Worm (Caenorhabditis elegans): ENCODE measurements around the gene lro-1.
A peak's percentile ranks its signal among the peaks of the same experiment; 100 is the strongest.

lro-1 gene

ce11 chrX:6289038-6289437 is 17.1 kb downstream of the lro-1 start:
- TF ChIP-seq ceh-18 (tag; optimal IDR thresholded peaks at IDR 0.05) = no peak
- TF ChIP-seq ref-2 (tag; optimal IDR thresholded peaks at IDR 0.05) = no peak
- TF ChIP-seq ceh-19 (GFP tag; optimal IDR thresholded peaks at IDR 0.05) = no peak
- no peak for TF ChIP-seq ahr-1 (tag; optimal IDR thresholded peaks at IDR 0.05)
- no peak for TF ChIP-seq nfya-1 (tag; optimal IDR thresholded peaks at IDR 0.05)

ce11 chrX:6291632-6292031 is 19.7 kb downstream of the lro-1 start, which contains the start of gene lev-9:
Gene lev-9 (minus strand): TSS chrX:6291732.
- TF ChIP-seq unc-3 (GFP tag; conservative IDR thresholded peaks at IDR 0.05) (no peak), unc-3 (tag; optimal IDR thresholded peaks at IDR 0.05) (no peak), pat-9 (tag; optimal IDR thresholded peaks at IDR 0.05) (no peak), T23F11.4 (GFP tag; optimal IDR thresholded peaks at IDR 0.05) (no peak), unc-86 (tag; optimal IDR thresholded peaks at IDR 0.05) (no peak), sdc-2 (tag; optimal IDR thresholded peaks at IDR 0.05) (no peak), zip-5 (tag; optimal IDR thresholded peaks at IDR 0.05) (no peak), ceh-30 (tag; optimal IDR thresholded peaks at IDR 0.05) (no peak), ref-2 (tag; optimal IDR thresholded peaks at IDR 0.05) (no peak), pag-3 (tag; optimal IDR thresholded peaks at IDR 0.05; ENCODE audit: borderline replicate concordance) (no peak), K09A11.1 (tag; optimal IDR thresholded peaks at IDR 0.05; ENCODE audit: insufficient read depth) (no peak)

DNA sequence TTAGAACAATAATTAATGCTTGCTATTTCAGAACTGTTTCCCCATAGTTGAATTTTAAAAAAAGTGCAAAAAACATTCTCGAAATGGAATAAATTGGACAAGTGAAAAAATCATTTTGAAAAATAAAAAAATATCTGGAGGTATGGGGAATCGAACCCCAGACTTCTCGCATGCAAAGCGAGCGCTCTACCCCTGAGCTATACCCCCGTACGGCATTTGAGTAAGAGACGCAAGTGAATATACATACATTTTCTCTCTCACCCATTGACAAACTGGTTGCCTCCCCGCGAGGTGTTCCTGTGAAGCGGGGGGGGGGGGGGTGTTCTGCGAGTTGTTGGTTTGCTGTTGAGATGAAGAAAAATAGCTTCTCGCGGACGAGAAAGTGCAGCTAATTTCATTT is 20.3 kb downstream of the lro-1 start:
- peak; percentile 91 for TF ChIP-seq ttx-3 (tag; optimal IDR thresholded peaks at IDR 0.05)
- no peak for TF ChIP-seq unc-55 (GFP tag; optimal IDR thresholded peaks at IDR 0.05)
- peak; percentile 88 for TF ChIP-seq hlh-15 (tag; optimal IDR thresholded peaks at IDR 0.05)
- TF ChIP-seq unc-3 (GFP tag; conservative IDR thresholded peaks at IDR 0.05) = peak; percentile 97
- peak; percentile 94 for TF ChIP-seq unc-3 (tag; optimal IDR thresholded peaks at IDR 0.05)
- peak; percentile 89 for TF ChIP-seq T23F11.4 (GFP tag; optimal IDR thresholded peaks at IDR 0.05)
- peak; percentile 88 for TF ChIP-seq nhr-232 (tag; optimal IDR thresholded peaks at IDR 0.05)
- peak; percentile 56 for TF ChIP-seq nfya-1 (tag; optimal IDR thresholded peaks at IDR 0.05)
- TF ChIP-seq sdc-2 (tag; optimal IDR thresholded peaks at IDR 0.05) = peak; percentile 95
- TF ChIP-seq nhr-11 (tag; optimal IDR thresholded peaks at IDR 0.05) = no peak
- TF ChIP-seq C38D4.7 (GFP tag; optimal IDR thresholded peaks at IDR 0.05) = peak; percentile 89
- peak; percentile 84 for TF ChIP-seq dve-1 (tag; optimal IDR thresholded peaks at IDR 0.05)
- peak; percentile 65 for TF ChIP-seq hlh-8 (tag; optimal IDR thresholded peaks at IDR 0.05)
- peak; percentile 87 for TF ChIP-seq ceh-6 (GFP tag; optimal IDR thresholded peaks at IDR 0.05)
- TF ChIP-seq pqm-1 (tag; optimal IDR thresholded peaks at IDR 0.05) = no peak
- TF ChIP-seq ceh-31 (tag; optimal IDR thresholded peaks at IDR 0.05) = peak; percentile 80
- TF ChIP-seq pha-2 (tag; optimal IDR thresholded peaks at IDR 0.05) = peak; percentile 76
- TF ChIP-seq npax-4 (tag; optimal IDR thresholded peaks at IDR 0.05) = peak; percentile 81
- peak; percentile 91 for TF ChIP-seq K02D7.2 (tag; optimal IDR thresholded peaks at IDR 0.05)
- TF ChIP-seq rnt-1 (tag; optimal IDR thresholded peaks at IDR 0.05) = peak; percentile 76
- peak; percentile 81 for TF ChIP-seq C08G9.2 (tag; optimal IDR thresholded peaks at IDR 0.05)
- peak; percentile 89 for TF ChIP-seq sox-2 (GFP tag; IDR thresholded peaks at IDR 0.05)
- TF ChIP-seq syd-9 (tag; optimal IDR thresholded peaks at IDR 0.05) = peak; percentile 88
- peak; percentile 92 for TF ChIP-seq ztf-16 (tag; optimal IDR thresholded peaks at IDR 0.05)
- TF ChIP-seq ceh-14 (tag; optimal IDR thresholded peaks at IDR 0.05) = peak; percentile 86
- TF ChIP-seq lim-6 (tag; optimal IDR thresholded peaks at IDR 0.05) = peak; percentile 81
- peak; percentile 73 for TF ChIP-seq ceh-2 (tag; optimal IDR thresholded peaks at IDR 0.05)
- TF ChIP-seq fax-1 (tag; optimal IDR thresholded peaks at IDR 0.05) = peak; percentile 88
- TF ChIP-seq elt-2 (tag; optimal IDR thresholded peaks at IDR 0.05) = peak; percentile 95
- peak; percentile 45 for TF ChIP-seq odd-2 (tag; optimal IDR thresholded peaks at IDR 0.05)
- peak; percentile 80 for TF ChIP-seq ceh-48 (tag; optimal IDR thresholded peaks at IDR 0.05)
- no peak for TF ChIP-seq ceh-22 (tag; optimal IDR thresholded peaks at IDR 0.05)
- TF ChIP-seq F13H6.1 (tag; optimal IDR thresholded peaks at IDR 0.05) = peak; percentile 84
- peak; percentile 93 for TF ChIP-seq hlh-6 (tag; optimal IDR thresholded peaks at IDR 0.05)
- TF ChIP-seq lin-11 (tag; optimal IDR thresholded peaks at IDR 0.05) = peak; percentile 85
- TF ChIP-seq ref-2 (tag; optimal IDR thresholded peaks at IDR 0.05) = peak; percentile 78
- peak; percentile 92 for TF ChIP-seq ceh-19 (GFP tag; optimal IDR thresholded peaks at IDR 0.05)
- TF ChIP-seq tbx-7 (tag; optimal IDR thresholded peaks at IDR 0.05) = peak; percentile 27
- TF ChIP-seq ceh-45 (GFP tag; IDR thresholded peaks at IDR 0.05) = peak; percentile 91
- TF ChIP-seq ceh-24 (tag; optimal IDR thresholded peaks at IDR 0.05) = peak; percentile 78
- TF ChIP-seq Y22D7AL.16 (tag; optimal IDR thresholded peaks at IDR 0.05) = peak; percentile 86
